Worm (Caenorhabditis elegans) whole organism, late embryonic: ENCODE data around the gene fbxb-75.

Experiments
- C08G9.2 ChIP-seq: sonication (generic microtip); optimal IDR thresholded peaks from 2 replicates; lab custom pipeline; 2016; ENCODE audit warnings: mild to moderate bottlenecking, missing genetic modification characterization, moderate library complexity, missing compliant biosample characterization
- C38D4.7 ChIP-seq: fragments of 200-800 bp; sonication (Bioruptor generic); optimal IDR thresholded peaks from 2 replicates; lab custom pipeline; 2018; ENCODE audit warnings: mild to moderate bottlenecking, missing genetic modification characterization, moderate library complexity, missing compliant biosample characterization
- F13H6.1 ChIP-seq: sonication (generic microtip); optimal IDR thresholded peaks from 2 replicates; lab custom pipeline; 2016; ENCODE audit warnings: missing genetic modification characterization, missing compliant biosample characterization
- K02D7.2 ChIP-seq: sonication (generic microtip); optimal IDR thresholded peaks from 2 replicates; lab custom pipeline; 2017; ENCODE audit warnings: mild to moderate bottlenecking, missing genetic modification characterization, missing compliant biosample characterization
- T23F11.4 ChIP-seq: fragments of 200-800 bp; sonication (Bioruptor generic); optimal IDR thresholded peaks from 2 replicates; lab custom pipeline; 2018; ENCODE audit warnings: mild to moderate bottlenecking, missing genetic modification characterization, missing compliant biosample characterization
- Y22D7AL.16 ChIP-seq: sonication (generic microtip); optimal IDR thresholded peaks from 2 replicates; lab custom pipeline; 2016; ENCODE audit warnings: missing genetic modification characterization, missing compliant biosample characterization
- ahr-1 ChIP-seq: sonication (generic microtip); optimal IDR thresholded peaks from 2 replicates; lab custom pipeline; 2016; ENCODE audit warnings: missing genetic modification characterization, missing compliant biosample characterization
- ceh-14 ChIP-seq: sonication (generic microtip); optimal IDR thresholded peaks from 2 replicates; lab custom pipeline; 2016; ENCODE audit warnings: missing genotype, missing genetic modification characterization, missing compliant biosample characterization
- ceh-18 ChIP-seq: sonication (generic microtip); optimal IDR thresholded peaks from 2 replicates; lab custom pipeline; 2016; ENCODE audit warnings: missing genetic modification characterization, missing compliant biosample characterization
- ceh-19 ChIP-seq: fragments of 200-800 bp; sonication (Bioruptor generic); optimal IDR thresholded peaks from 2 replicates; lab custom pipeline; 2018; ENCODE audit warnings: mild to moderate bottlenecking, missing genetic modification characterization, missing compliant biosample characterization
- ceh-22 ChIP-seq: sonication (generic microtip); optimal IDR thresholded peaks from 2 replicates; lab custom pipeline; 2017; ENCODE audit warnings: missing biosample characterization, missing genetic modification characterization
- ceh-24 ChIP-seq: sonication (generic microtip); optimal IDR thresholded peaks from 2 replicates; lab custom pipeline; 2016; ENCODE audit warnings: mild to moderate bottlenecking, missing genetic modification characterization, missing compliant biosample characterization
- ceh-30 ChIP-seq: fragments of 150-350 bp; optimal IDR thresholded peaks from 2 replicates; lab custom pipeline; 2014; ENCODE audit warnings: missing biosample characterization, missing genetic modification characterization
- ceh-45 ChIP-seq: fragments of 200-800 bp; sonication (Bioruptor generic); IDR thresholded peaks from 2 replicates; pipeline ENCODE4 v1.3.6; 2022; ENCODE audit warnings: missing genetic modification reagents, missing genetic modification characterization, missing compliant biosample characterization
- ceh-6 ChIP-seq: fragments of 200-800 bp; sonication (Bioruptor generic); optimal IDR thresholded peaks from 2 replicates; lab custom pipeline; 2018; ENCODE audit warnings: mild to moderate bottlenecking, missing genetic modification characterization, missing compliant biosample characterization
- che-1 ChIP-seq: sonication (generic microtip); optimal IDR thresholded peaks from 2 replicates; lab custom pipeline; 2016; ENCODE audit warnings: mild to moderate bottlenecking, missing genetic modification characterization, missing compliant biosample characterization
- dmd-4 ChIP-seq: sonication (generic microtip); optimal IDR thresholded peaks from 2 replicates; lab custom pipeline; 2016; ENCODE audit warnings: borderline replicate concordance, missing genetic modification characterization, missing compliant biosample characterization
- dve-1 ChIP-seq: sonication (generic microtip); optimal IDR thresholded peaks from 2 replicates; lab custom pipeline; 2017; ENCODE audit warnings: antibody characterized with exemption, mild to moderate bottlenecking, missing genetic modification characterization, missing compliant biosample characterization
- elt-2 ChIP-seq: sonication (generic microtip); optimal IDR thresholded peaks from 2 replicates; lab custom pipeline; 2016; ENCODE audit warnings: missing genetic modification reagents, missing genetic modification characterization, missing compliant biosample characterization
- ets-4 ChIP-seq: sonication (generic microtip); optimal IDR thresholded peaks from 2 replicates; lab custom pipeline; 2016; ENCODE audit warnings: missing genetic modification characterization, missing compliant biosample characterization
- eyg-1 ChIP-seq: sonication (generic microtip); optimal IDR thresholded peaks from 2 replicates; lab custom pipeline; 2016; ENCODE audit warnings: missing genotype, missing genetic modification characterization, missing compliant biosample characterization
- fax-1 ChIP-seq: sonication (generic microtip); optimal IDR thresholded peaks from 2 replicates; lab custom pipeline; 2016; ENCODE audit warnings: missing genotype, missing genetic modification characterization, missing compliant biosample characterization
- fkh-10 ChIP-seq: fragments of 150-350 bp; optimal IDR thresholded peaks from 2 replicates; lab custom pipeline; 2014; ENCODE audit warnings: missing biosample characterization, missing genetic modification reagents, missing genetic modification characterization
- fkh-6 ChIP-seq: sonication (generic microtip); optimal IDR thresholded peaks from 2 replicates; lab custom pipeline; 2016; ENCODE audit warnings: missing genetic modification characterization, missing compliant biosample characterization
- hlh-13 ChIP-seq: fragments of 200-800 bp; sonication (Bioruptor generic); optimal IDR thresholded peaks from 2 replicates; lab custom pipeline; 2018; ENCODE audit warnings: mild to moderate bottlenecking, missing genetic modification characterization, missing compliant biosample characterization
- hlh-30 ChIP-seq: sonication (generic microtip); optimal IDR thresholded peaks from 2 replicates; lab custom pipeline; 2017; ENCODE audit warnings: antibody characterized with exemption, missing genetic modification characterization, missing compliant biosample characterization; ENCODE audit not compliant: insufficient read depth
- hlh-8 ChIP-seq: sonication (generic microtip); optimal IDR thresholded peaks from 2 replicates; lab custom pipeline; 2016; ENCODE audit warnings: missing genotype, missing genetic modification characterization, missing compliant biosample characterization
- lin-11 ChIP-seq: fragments of 200-800 bp; sonication (Bioruptor generic); optimal IDR thresholded peaks from 2 replicates; lab custom pipeline; 2018; ENCODE audit warnings: mild to moderate bottlenecking, missing genetic modification characterization, missing compliant biosample characterization
- madf-2 ChIP-seq: sonication (generic microtip); optimal IDR thresholded peaks from 2 replicates; lab custom pipeline; 2017; ENCODE audit warnings: missing genetic modification characterization, missing compliant biosample characterization
- mec-3 ChIP-seq: sonication (generic microtip); optimal IDR thresholded peaks from 2 replicates; lab custom pipeline; 2016; ENCODE audit warnings: borderline replicate concordance, missing genetic modification characterization, missing compliant biosample characterization
- nfya-1 ChIP-seq: sonication (generic microtip); optimal IDR thresholded peaks from 2 replicates; lab custom pipeline; 2017; ENCODE audit warnings: missing genetic modification characterization, mild to moderate bottlenecking, missing compliant biosample characterization, antibody characterized with exemption, moderate library complexity
- nhr-232 ChIP-seq: sonication (generic microtip); optimal IDR thresholded peaks from 2 replicates; lab custom pipeline; 2016; ENCODE audit warnings: missing genetic modification characterization, missing compliant biosample characterization
- npax-4 ChIP-seq: sonication (generic microtip); optimal IDR thresholded peaks from 2 replicates; lab custom pipeline; 2016; ENCODE audit warnings: missing genetic modification characterization, missing compliant biosample characterization
- odd-2 ChIP-seq: sonication (generic microtip); optimal IDR thresholded peaks from 2 replicates; lab custom pipeline; 2017; ENCODE audit warnings: antibody characterized with exemption, mild to moderate bottlenecking, missing genetic modification characterization, missing compliant biosample characterization
- pha-2 ChIP-seq: sonication (generic microtip); optimal IDR thresholded peaks from 2 replicates; lab custom pipeline; 2017; ENCODE audit warnings: mild to moderate bottlenecking, missing genetic modification characterization, missing compliant biosample characterization
- pha-4 ChIP-seq: fragments of 150-350 bp; optimal IDR thresholded peaks from 2 replicates; lab custom pipeline; 2018; ENCODE audit warnings: missing biosample characterization, missing genetic modification reagents, missing genetic modification characterization
- pqm-1 ChIP-seq: sonication (generic microtip); optimal IDR thresholded peaks from 2 replicates; lab custom pipeline; 2016; ENCODE audit warnings: missing genetic modification characterization, missing compliant biosample characterization
- pros-1 ChIP-seq: fragments of 150-350 bp; optimal IDR thresholded peaks from 2 replicates; lab custom pipeline; 2014; ENCODE audit warnings: missing biosample characterization, missing genetic modification reagents, missing genetic modification characterization
- rnt-1 ChIP-seq: sonication (generic microtip); optimal IDR thresholded peaks from 2 replicates; lab custom pipeline; 2016; ENCODE audit warnings: missing genetic modification characterization, missing compliant biosample characterization
- sdc-2 ChIP-seq: sonication (generic microtip); optimal IDR thresholded peaks from 2 replicates; lab custom pipeline; 2016; ENCODE audit warnings: missing genotype, missing genetic modification characterization, missing compliant biosample characterization
- sox-2 ChIP-seq: fragments of 200-800 bp; sonication (Bioruptor generic); IDR thresholded peaks from 2 replicates; pipeline ENCODE4 v1.3.6; 2022; ENCODE audit warnings: missing genetic modification reagents, missing genetic modification characterization, missing compliant biosample characterization
- syd-9 ChIP-seq: sonication (generic microtip); optimal IDR thresholded peaks from 2 replicates; lab custom pipeline; 2016; ENCODE audit warnings: mild to moderate bottlenecking, missing genetic modification characterization, moderate library complexity, missing compliant biosample characterization
- tbx-2 ChIP-seq: sonication (generic microtip); optimal IDR thresholded peaks from 2 replicates; lab custom pipeline; 2016; ENCODE audit warnings: missing genetic modification characterization, missing compliant biosample characterization
- unc-42 ChIP-seq: sonication (generic microtip); optimal IDR thresholded peaks from 2 replicates; lab custom pipeline; 2016; ENCODE audit warnings: missing genotype, missing genetic modification characterization, missing compliant biosample characterization
- unc-55 ChIP-seq: sonication (generic microtip); optimal IDR thresholded peaks from 2 replicates; lab custom pipeline; 2017; ENCODE audit warnings: missing biosample characterization, missing genetic modification reagents, missing genetic modification characterization
- ztf-16 ChIP-seq: sonication (generic microtip); optimal IDR thresholded peaks from 2 replicates; lab custom pipeline; 2017; ENCODE audit warnings: missing genetic modification characterization, missing compliant biosample characterization

Gene fbxb-75

DNA sequence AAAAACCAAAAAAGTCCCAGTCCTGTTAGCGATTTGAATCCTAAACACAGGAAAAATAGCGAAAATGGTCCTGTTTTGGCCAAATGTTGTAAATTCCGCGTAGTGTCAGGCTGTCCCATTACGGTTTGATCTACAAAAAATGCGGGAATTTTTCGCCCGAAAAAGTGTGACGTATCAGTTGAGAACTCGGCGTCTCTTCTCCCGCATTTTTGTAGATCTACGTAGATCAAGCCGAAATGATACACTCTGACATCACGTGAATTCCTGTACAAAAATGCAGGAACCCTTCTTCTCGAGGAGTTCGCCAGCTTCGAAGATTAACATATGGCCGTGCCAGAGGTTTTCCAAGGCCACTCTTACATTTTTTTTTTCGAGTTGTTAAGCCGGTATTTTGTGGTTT, 45.4 kb downstream of the fbxb-75 start:
- TF ChIP-seq che-1 (tag; lab: Kevin White, UChicago) (no peak), pqm-1 (no peak), hlh-30 (no peak), ceh-19 (GFP tag; lab: Kevin White, UChicago) (no peak), ceh-6 (no peak), K02D7.2 (tag; lab: Kevin White, UChicago) (no peak), rnt-1 (tag; lab: Kevin White, UChicago) (no peak), sox-2 (no peak), ceh-22 (tag; lab: Kevin White, UChicago) (no peak), eyg-1 (tag; lab: Kevin White, UChicago) (no peak), unc-42 (tag; lab: Kevin White, UChicago) (no peak), fkh-6 (tag; lab: Kevin White, UChicago) (no peak), lin-11 (tag; lab: Kevin White, UChicago) (no peak)

DNA sequence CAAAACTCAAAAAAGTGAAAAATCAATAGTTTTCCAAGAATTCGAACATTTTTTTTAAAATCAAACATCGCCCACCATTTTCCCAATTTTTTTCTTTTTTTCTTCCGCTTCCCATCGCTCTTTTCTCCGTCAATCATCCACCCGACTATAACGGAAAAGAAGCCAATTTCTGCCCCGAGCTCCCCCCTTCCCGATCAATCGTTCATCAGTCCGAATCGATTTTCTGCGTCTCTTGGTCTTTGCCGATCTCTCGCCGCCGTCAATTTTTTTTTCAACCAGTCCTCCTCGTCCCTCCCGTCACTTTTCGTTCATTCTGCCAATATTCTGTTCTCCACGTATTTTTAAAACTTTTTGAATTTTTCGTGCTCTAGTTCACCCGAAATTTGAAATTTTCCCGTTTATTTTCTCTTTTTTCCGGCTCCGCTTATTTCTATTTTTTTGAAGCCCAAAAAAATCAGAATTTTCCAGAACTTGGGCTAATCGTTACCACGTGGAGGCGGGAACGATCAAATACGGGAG, 47.0 kb downstream of the fbxb-75 start, which contains the start of gene ell-1:
Gene ell-1, plus strand, starts transcription at position 469 of the 519 bp plus-strand sequence.
- TF ChIP-seq C08G9.2 (tag; lab: Kevin White, UChicago) (peak; percentile 11), unc-42 (tag; lab: Kevin White, UChicago) (no peak), unc-55 (GFP tag; lab: Kevin White, UChicago) (no peak)

DNA sequence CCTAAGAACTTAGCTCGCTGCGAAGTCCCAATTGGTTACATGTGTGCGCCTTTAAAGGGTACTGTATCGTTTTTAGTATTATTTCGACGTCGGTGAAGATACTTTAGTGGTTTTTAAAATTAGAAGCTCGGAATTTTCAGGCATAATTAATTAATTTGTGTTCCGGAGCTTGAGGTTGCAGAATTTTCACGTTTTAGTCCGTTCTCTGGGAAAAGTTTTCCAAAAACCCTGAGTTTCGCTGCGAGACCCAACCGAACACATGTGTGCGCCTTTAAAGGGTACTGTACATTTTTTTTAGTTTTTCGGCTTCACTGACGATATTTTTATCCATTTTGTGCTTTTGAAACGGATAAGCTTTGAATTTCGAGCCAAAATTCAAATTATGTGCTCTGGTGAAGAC, 47.5 kb downstream of the fbxb-75 start:
- no peak for TF ChIP-seq ceh-30
- TF ChIP-seq ets-4 (tag; lab: Kevin White, UChicago): no peak
- TF ChIP-seq tbx-2 (tag; lab: Kevin White, UChicago): no peak
- no peak for TF ChIP-seq pha-2
- no peak for TF ChIP-seq ahr-1
- TF ChIP-seq nfya-1 (tag; lab: Kevin White, UChicago): no peak
- no peak for TF ChIP-seq T23F11.4 (GFP tag; lab: Kevin White, UChicago)
- no peak for TF ChIP-seq nhr-232
- no peak for TF ChIP-seq ceh-24 (tag; lab: Kevin White, UChicago)
- no peak for TF ChIP-seq hlh-30
- no peak for TF ChIP-seq fkh-10 (GFP tag; lab: Kevin White, UChicago)
- no peak for TF ChIP-seq eyg-1 (tag; lab: Kevin White, UChicago)
- TF ChIP-seq syd-9 (tag; lab: Kevin White, UChicago): no peak
- no peak for TF ChIP-seq ceh-6
- TF ChIP-seq npax-4: no peak
- no peak for TF ChIP-seq ceh-19 (GFP tag; lab: Kevin White, UChicago)

DNA sequence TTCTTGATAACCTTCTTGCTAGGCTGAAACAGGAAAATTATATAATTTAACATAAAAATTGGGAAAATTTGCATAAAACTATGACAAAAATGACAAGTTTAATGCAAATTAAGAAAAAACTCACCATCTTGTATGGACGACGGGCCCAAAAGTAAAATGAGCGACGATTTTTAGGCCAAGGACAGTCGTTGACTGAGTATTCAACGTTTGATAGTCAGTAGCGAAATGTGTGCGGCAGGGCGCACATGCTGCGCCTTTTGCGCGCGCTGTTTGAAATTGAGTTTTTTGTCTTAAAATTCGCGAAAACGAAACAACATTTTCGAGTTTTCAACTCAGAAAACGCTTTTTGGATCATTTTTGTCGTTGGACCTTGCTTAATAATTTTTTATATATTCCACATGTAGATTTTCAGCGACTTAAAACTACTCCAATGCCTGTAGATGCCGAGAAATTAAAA, 50.5 kb downstream of the fbxb-75 start, which contains the start of the genes rpl-7A and set-21:
Gene rpl-7A, minus strand, starts transcription at position 153 of the 457 bp plus-strand sequence.
Gene set-21, plus strand, starts transcription at position 407 of the 457 bp plus-strand sequence.
- TF ChIP-seq eyg-1 (tag; lab: Kevin White, UChicago) (no peak), unc-42 (tag; lab: Kevin White, UChicago) (peak; percentile 79), che-1 (tag; lab: Kevin White, UChicago) (no peak), K02D7.2 (tag; lab: Kevin White, UChicago) (no peak), ceh-45 (peak; percentile 13; the same call in 1 of the 2 replicates), F13H6.1 (tag; lab: Kevin White, UChicago) (peak; percentile 14), odd-2 (tag; lab: Kevin White, UChicago) (no peak), hlh-8 (no peak), mec-3 (no peak), dmd-4 (tag; lab: Kevin White, UChicago) (no peak), fax-1 (no peak), pha-2 (peak; percentile 13), C38D4.7 (GFP tag; lab: Kevin White, UChicago) (no peak), ztf-16 (tag; lab: Kevin White, UChicago) (peak; percentile 62), unc-55 (GFP tag; lab: Kevin White, UChicago) (no peak), hlh-13 (no peak), elt-2 (tag; lab: Kevin White, UChicago) (peak; percentile 47), dve-1 (tag; lab: Kevin White, UChicago) (peak; percentile 65), ceh-22 (tag; lab: Kevin White, UChicago) (no peak), pha-4 (tag; lab: Kevin White, UChicago) (no peak), npax-4 (no peak), sdc-2 (tag; lab: Kevin White, UChicago) (no peak), pros-1 (tag; lab: Kevin White, UChicago) (no peak), ceh-19 (GFP tag; lab: Kevin White, UChicago) (peak; percentile 1), tbx-2 (tag; lab: Kevin White, UChicago) (peak; percentile 80), madf-2 (tag; lab: Kevin White, UChicago) (peak; percentile 64), ceh-18 (tag; lab: Kevin White, UChicago) (peak; percentile 82), Y22D7AL.16 (tag; lab: Kevin White, UChicago) (no peak), ceh-14 (tag; lab: Kevin White, UChicago) (peak; percentile 62)
